Fruit fly (Drosophila melanogaster): Measurements from ENCODE around the gene CG33169.

DNA sequence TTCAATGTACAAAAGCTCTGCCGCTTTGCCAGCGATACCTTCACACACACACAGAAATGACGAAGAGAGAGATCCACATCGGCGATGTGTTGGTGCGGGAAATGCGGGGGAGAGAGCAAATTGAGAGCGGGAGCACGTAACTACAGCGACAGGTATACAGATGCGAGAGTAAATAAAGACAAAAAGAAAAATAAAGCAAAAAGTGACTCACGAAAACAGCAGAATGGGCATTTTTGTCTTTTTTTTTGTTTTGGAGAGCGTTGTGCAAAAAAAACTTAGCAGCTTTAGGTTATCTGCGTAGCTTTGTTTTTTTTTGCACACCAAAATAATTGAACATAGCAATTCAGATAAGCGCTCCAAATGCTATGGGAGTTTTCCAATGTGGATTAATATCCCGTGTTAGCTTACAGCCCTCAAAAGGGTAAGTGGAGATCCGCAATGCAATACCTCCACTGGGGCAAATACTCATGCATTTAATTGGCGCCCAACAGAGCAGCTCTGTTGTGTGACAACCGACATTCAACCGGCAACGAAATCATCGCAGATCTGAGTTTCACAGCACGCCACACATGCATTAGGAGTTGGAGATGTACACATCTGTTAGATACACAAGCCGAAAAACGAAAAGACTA, 41.0 kb upstream of the CG33169 start:
- TF ChIP-seq CG10348 (GFP tag; IDR thresholded peaks at IDR 0.05) (peak; percentile 24; the same call in 1 of the 2 replicates), EcR (GFP tag; optimal IDR thresholded peaks at IDR 0.05) (peak; percentile 72), CG8301 (tag; optimal IDR thresholded peaks at IDR 0.05) (peak; percentile 83), Snoo (tag; optimal IDR thresholded peaks at IDR 0.05) (peak; percentile 87)

All from whole organism, pupa.